Worm (Caenorhabditis elegans): ENCODE results near the gene hlh-17.

The hlh-17 gene

DNA sequence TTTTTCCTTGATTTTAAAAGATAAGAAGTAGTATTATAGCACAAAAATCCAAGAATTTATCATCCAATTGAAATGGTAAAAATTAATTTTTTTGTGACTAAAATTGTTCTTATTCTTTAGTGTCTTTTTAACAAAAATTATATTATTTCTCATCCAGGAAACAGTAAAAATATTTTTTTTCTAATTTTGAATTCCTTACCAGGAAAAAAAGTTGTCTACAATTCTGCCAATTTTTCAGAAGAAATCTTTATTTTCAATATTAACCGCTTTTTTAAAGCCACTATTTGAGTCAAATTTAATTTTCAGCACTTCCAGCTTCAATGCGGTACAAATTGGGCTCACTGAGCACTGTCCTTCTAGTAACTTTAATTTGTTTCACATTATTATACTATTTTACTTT lies 16.4 kb downstream of the hlh-17 start, which contains the start of gene F38C2.4:
F38C2.4 (plus strand) TSS at position 301 of the 400 bp plus-strand sequence.
- TF ChIP-seq mab-5 (tag; optimal IDR thresholded peaks at IDR 0.05) (no peak), skn-1 (tag; optimal IDR thresholded peaks at IDR 0.05) (no peak), lin-39 (tag; optimal IDR thresholded peaks at IDR 0.05) (no peak), R02D3.7 (tag; optimal IDR thresholded peaks at IDR 0.05) (no peak), nhr-12 (tag; optimal IDR thresholded peaks at IDR 0.05) (no peak), dmd-4 (tag; optimal IDR thresholded peaks at IDR 0.05) (no peak), mdl-1 (tag; optimal IDR thresholded peaks at IDR 0.05) (no peak), nhr-25 (tag; optimal IDR thresholded peaks at IDR 0.05) (no peak), alr-1 (tag; optimal IDR thresholded peaks at IDR 0.05) (no peak), F13H6.1 (tag; optimal IDR thresholded peaks at IDR 0.05) (no peak), ZK546.5 (tag; optimal IDR thresholded peaks at IDR 0.05) (no peak), fos-1 (tag; optimal IDR thresholded peaks at IDR 0.05) (no peak), peb-1 (tag; optimal IDR thresholded peaks at IDR 0.05) (no peak), ztf-11 (tag; optimal IDR thresholded peaks at IDR 0.05) (no peak), ztf-1 (GFP tag; conservative IDR thresholded peaks at IDR 0.05) (no peak)

DNA sequence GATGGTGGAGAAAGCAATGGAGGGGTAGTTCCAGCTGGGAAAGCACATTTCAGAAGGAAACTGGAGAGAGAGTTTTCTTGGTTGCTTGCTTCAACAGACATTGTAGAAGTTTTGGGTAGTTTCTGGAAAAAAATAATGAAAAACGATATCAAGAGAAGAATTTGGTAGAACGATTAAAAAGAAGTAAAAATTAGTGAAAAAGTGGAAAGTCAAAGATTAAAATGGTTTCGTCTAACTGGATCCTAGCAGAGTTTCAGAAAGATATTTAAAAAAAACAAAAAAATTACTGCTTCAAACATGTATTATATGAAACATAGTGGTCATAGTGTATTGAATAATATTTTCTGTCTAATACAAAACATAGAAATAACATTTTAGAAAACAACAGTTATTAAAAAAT lies 22.7 kb downstream of the hlh-17 start, which contains the start of gene F38C2.7:
F38C2.7 (minus strand) TSS at position 101 of the 400 bp plus-strand sequence.
- no peak for TF ChIP-seq gmeb-1 (tag; optimal IDR thresholded peaks at IDR 0.05)

DNA sequence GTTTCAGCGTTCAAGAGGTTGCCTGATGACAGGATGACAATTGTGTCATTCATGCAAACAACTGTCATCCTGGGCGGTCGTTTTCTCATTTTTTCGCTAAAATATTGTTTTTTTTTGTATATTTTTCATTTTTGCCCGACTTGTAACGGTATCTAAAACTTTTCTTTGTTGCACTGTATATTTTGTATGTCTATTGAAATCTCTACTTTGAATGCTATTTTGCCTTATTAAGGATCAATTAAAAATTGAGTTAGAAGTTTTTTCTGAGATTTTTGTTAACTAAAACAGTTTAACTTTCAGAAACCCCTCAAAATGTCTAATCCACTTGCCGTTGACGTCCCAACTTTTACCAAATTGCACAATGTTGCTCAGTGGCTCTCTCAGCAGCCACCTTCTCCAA lies 23.3 kb downstream of the hlh-17 start, which contains the start of gene ccch-2:
ccch-2 (plus strand) TSS at position 301 of the 400 bp plus-strand sequence.
- no peak for TF ChIP-seq mbf-1 (tag; optimal IDR thresholded peaks at IDR 0.05)
- TF ChIP-seq egl-27 (tag; optimal IDR thresholded peaks at IDR 0.05): no peak
- TF ChIP-seq nhr-237 (tag; optimal IDR thresholded peaks at IDR 0.05): no peak
- no peak for TF ChIP-seq blmp-1 (tag; optimal IDR thresholded peaks at IDR 0.05; ENCODE audit: insufficient read depth)

DNA sequence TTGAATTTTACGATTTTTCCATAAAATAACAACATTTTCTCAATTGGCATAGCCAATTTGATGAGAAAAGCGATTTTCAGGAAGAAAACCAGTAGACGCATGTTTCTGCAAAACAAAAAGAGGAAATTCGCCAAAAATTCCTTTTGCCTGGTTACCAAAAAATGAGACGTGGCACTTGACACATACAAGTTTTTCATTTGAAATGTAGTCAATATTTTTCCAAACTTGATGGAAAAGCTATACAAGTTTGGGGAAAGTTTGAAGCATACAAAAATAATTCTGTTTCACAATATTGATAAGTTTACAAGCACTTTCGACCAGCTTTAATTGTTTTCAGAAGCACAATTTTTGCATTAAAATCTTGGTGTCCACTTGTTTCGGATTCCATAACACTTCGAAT lies 26.1 kb downstream of the hlh-17 start, which contains the start of gene clec-191:
clec-191 (minus strand) TSS at position 101 of the 400 bp plus-strand sequence.
- TF ChIP-seq fos-1 (tag; optimal IDR thresholded peaks at IDR 0.05) (no peak), mbf-1 (tag; optimal IDR thresholded peaks at IDR 0.05) (no peak), lsy-2 (tag; optimal IDR thresholded peaks at IDR 0.05) (no peak), ztf-1 (GFP tag; conservative IDR thresholded peaks at IDR 0.05) (no peak), sma-3 (GFP tag; optimal IDR thresholded peaks at IDR 0.05) (no peak), nhr-10 (tag; optimal IDR thresholded peaks at IDR 0.05) (no peak), ama-1 (optimal IDR thresholded peaks at IDR 0.05) (no peak), blmp-1 (tag; optimal IDR thresholded peaks at IDR 0.05; ENCODE audit: insufficient read depth) (no peak), ztf-4 (tag; optimal IDR thresholded peaks at IDR 0.05) (no peak), alr-1 (tag; optimal IDR thresholded peaks at IDR 0.05) (no peak)

DNA sequence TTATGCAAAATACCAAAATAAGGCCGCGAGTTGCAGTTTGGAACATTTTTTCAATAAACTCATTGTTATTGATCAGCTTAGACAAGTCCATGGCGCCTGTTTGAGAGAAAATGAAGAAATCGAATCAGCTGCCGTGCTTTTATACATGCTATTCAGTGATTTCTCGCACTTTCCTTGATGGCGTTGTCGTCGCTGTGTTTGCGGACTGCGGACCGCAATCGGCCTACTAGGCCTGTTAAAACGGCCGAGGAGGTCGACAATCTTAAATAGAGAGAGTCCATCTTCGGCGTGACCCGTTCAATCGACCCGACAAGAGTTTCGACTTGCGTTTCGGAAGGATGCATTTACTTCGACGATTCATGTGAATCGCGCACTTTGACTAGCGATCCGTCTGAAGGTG lies 36.2 kb downstream of the hlh-17 start, which contains the start of gene srz-75:
srz-75 (minus strand) TSS at position 101 of the 400 bp plus-strand sequence.
- TF ChIP-seq ama-1 (optimal IDR thresholded peaks at IDR 0.05) (no peak), egl-27 (tag; optimal IDR thresholded peaks at IDR 0.05) (no peak)

DNA sequence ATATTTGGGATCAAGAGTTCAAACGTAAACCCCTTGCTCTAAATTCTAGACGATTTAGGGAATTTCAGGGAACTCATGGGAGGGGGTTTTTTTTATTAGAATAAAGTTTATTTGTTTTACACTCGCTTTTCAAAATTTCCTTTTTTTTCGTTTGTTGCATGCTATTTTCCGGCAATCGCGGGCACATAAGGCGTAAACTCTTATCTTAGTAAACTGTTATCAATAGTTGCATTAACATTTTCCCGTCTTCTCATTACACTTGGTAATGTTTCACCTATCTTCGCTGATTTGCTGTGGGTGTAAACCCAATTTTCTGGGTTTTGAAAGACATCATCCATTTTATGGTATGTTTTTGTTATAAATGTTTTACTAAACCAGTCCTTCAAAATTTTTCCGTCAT lies 39.3 kb downstream of the hlh-17 start:
- no peak for TF ChIP-seq gmeb-1 (tag; optimal IDR thresholded peaks at IDR 0.05)
- TF ChIP-seq mab-5 (tag; optimal IDR thresholded peaks at IDR 0.05): no peak
- no peak for TF ChIP-seq lsy-2 (tag; optimal IDR thresholded peaks at IDR 0.05)
- TF ChIP-seq peb-1 (tag; optimal IDR thresholded peaks at IDR 0.05): no peak
- TF ChIP-seq aly-2 (tag; optimal IDR thresholded peaks at IDR 0.05): no peak
- no peak for TF ChIP-seq crh-2 (tag; optimal IDR thresholded peaks at IDR 0.05)
- no peak for TF ChIP-seq lin-11 (tag; optimal IDR thresholded peaks at IDR 0.05)

DNA sequence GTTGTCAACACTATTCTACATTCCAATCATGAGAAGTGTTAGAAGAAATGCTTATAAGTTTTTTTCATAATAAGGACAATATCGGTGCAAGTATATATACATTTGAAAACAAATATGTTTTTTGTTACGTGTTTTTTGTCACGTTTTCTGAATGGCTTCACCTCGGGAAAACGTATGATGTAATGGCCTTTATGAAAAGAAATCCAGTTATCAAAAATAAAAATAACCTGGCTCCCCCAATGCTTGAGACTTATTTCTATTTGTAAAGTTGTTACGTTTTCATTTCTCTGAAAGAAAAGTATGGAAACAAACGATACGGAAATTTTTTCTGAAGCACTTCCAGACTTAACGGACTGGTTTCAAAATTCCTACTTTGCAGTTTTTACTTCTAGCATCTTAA lies 44.3 kb downstream of the hlh-17 start, which contains the start of gene srz-72:
srz-72 (plus strand) TSS at position 301 of the 400 bp plus-strand sequence.
- no peak for TF ChIP-seq unc-55 (GFP tag; optimal IDR thresholded peaks at IDR 0.05)
